Fruit fly (Drosophila melanogaster) S2 (cell line): ENCODE data around the gene lqf.

Experiments used
- CG8478 ChIP-seq: fragments of >200 bp; optimal IDR thresholded peaks from 2 replicates; lab custom pipeline; 2018
- CTCF ChIP-seq, 2 experiments: fragments of >200 bp; optimal IDR thresholded peaks; 2 replicates each; lab custom pipeline; 2018

DNA sequence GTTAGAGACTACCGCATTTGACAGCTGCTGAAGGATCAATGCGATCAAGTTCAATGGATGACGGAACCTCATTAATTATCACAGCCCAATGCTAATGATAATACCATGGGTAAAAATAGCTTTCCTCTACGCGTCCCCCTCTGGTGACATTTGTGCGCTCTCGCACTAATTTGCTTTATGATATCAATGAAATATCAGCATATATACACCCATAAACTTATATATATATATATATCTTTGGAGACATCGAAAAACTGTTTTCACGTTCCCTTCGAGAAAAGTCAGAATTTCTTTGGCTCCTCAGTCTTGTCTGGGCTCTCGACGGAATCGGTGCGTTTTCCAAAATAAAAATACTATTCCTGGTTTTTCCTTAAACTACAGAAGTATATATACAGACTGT, 33.7 kb downstream of the lqf start, which contains the start of gene frac:
- TF ChIP-seq CG8478 (lab: Kevin White, UChicago), result no peak
- TF ChIP-seq CTCF (optimal IDR thresholded peaks at IDR 0.05; lab: Kevin White, UChicago), result no peak
